Fruit fly (Drosophila melanogaster) whole organism, prepupa: ENCODE results near the gene CG14005.

Experiments
- CG6163 ChIP-seq: fragments of 200-800 bp; sonication (Bioruptor generic); IDR thresholded peaks from 3 replicates; pipeline ENCODE4 v1.3.6; 2022; ENCODE audit warnings: missing biosample characterization, missing genetic modification characterization
- Eip93F ChIP-seq: fragments of 200-800 bp; sonication (Bioruptor generic); optimal IDR thresholded peaks from 2 replicates; lab custom pipeline; 2016; ENCODE audit warnings: missing biosample characterization, mild to moderate bottlenecking, missing genetic modification characterization
- Hr38 ChIP-seq: sonication (Bioruptor generic); optimal IDR thresholded peaks from 2 replicates; lab custom pipeline; 2016; ENCODE audit warnings: missing biosample characterization, missing genetic modification characterization
- Lpt ChIP-seq: fragments of 200-800 bp; sonication (Bioruptor generic); optimal IDR thresholded peaks from 3 replicates; lab custom pipeline; 2016; ENCODE audit warnings: missing biosample characterization, missing genetic modification characterization
- achi ChIP-seq: fragments of 200-800 bp; sonication (Bioruptor generic); optimal IDR thresholded peaks from 3 replicates; lab custom pipeline; 2016; ENCODE audit warnings: missing biosample characterization, missing genetic modification characterization
- spab ChIP-seq: fragments of 200-800 bp; sonication (Bioruptor generic); optimal IDR thresholded peaks from 2 replicates; lab custom pipeline; 2017; ENCODE audit warnings: missing biosample characterization, mild to moderate bottlenecking, missing genetic modification characterization, missing genetic modification reagents
- vri ChIP-seq: fragments of 200-800 bp; sonication (Bioruptor generic); optimal IDR thresholded peaks from 3 replicates; lab custom pipeline; 2016; ENCODE audit warnings: missing biosample characterization, mild to moderate bottlenecking, missing genetic modification characterization

- TF ChIP-seq achi (GFP tag; lab: Kevin White, UChicago) (no peak), CG6163 (GFP tag; lab: Robert Waterston, UW) (no peak), vri (GFP tag; lab: Kevin White, UChicago) (no peak), Lpt (GFP tag; lab: Kevin White, UChicago) (no peak), Hr38 (GFP tag; lab: Kevin White, UChicago) (no peak), Eip93F (GFP tag; lab: Kevin White, UChicago) (no peak), spab (no peak)
These were observed 10.8 kb downstream of the CG14005 start for dm6 chr2L:5790799-5791526.
